Worm (Caenorhabditis elegans) whole organism, late embryonic: ENCODE measurements around the gene C33A12.19.

Source experiments
- F13H6.1 ChIP-seq: sonication (generic microtip); optimal IDR thresholded peaks from 2 replicates; lab custom pipeline; 2016; ENCODE audit warnings: missing genetic modification characterization, missing compliant biosample characterization
- ama-1 ChIP-seq: fragments of 150-350 bp; optimal IDR thresholded peaks from 2 replicates; lab custom pipeline; 2014
- ceh-34 ChIP-seq: sonication (generic microtip); optimal IDR thresholded peaks from 2 replicates; lab custom pipeline; 2016; ENCODE audit warnings: mild to moderate bottlenecking, missing genetic modification characterization, missing compliant biosample characterization
- fax-1 ChIP-seq: sonication (generic microtip); optimal IDR thresholded peaks from 2 replicates; lab custom pipeline; 2016; ENCODE audit warnings: missing genotype, missing genetic modification characterization, missing compliant biosample characterization
- nhr-11 ChIP-seq: fragments of 150-350 bp; optimal IDR thresholded peaks from 2 replicates; lab custom pipeline; 2014; ENCODE audit warnings: missing biosample characterization, missing genetic modification characterization
- pqm-1 ChIP-seq: sonication (generic microtip); optimal IDR thresholded peaks from 2 replicates; lab custom pipeline; 2016; ENCODE audit warnings: missing genetic modification characterization, missing compliant biosample characterization
- pros-1 ChIP-seq: fragments of 150-350 bp; optimal IDR thresholded peaks from 2 replicates; lab custom pipeline; 2014; ENCODE audit warnings: missing biosample characterization, missing genetic modification reagents, missing genetic modification characterization
- unc-86 ChIP-seq: sonication (generic microtip); optimal IDR thresholded peaks from 2 replicates; lab custom pipeline; 2016; ENCODE audit warnings: missing genetic modification characterization, missing compliant biosample characterization

DNA sequence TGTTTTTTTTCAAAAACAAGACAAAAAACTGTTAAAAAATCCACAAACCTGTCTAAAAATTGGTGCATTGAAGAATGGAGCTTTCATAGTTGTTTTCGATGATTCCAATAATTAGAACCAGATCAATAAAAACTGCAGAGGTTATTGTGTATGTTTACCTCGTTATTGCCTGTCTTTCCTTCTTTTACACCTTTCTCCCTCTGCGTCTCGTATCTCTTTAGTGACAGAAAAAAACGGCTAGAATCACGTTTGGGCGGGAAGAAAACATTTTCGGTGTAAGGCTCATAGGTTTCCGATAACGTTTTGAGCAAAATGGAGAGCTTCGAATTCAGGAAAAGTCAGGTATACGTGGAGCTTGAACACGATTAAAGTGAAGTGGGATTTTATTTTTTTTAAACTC is 8.2 kb upstream of the C33A12.19 start, which contains the start of gene ethe-1:
- TF ChIP-seq ama-1 (lab: Kevin White, UChicago) (no peak), fax-1 (no peak), pros-1 (tag; lab: Kevin White, UChicago) (no peak), ceh-34 (no peak), nhr-11 (tag; lab: Kevin White, UChicago) (no peak), pqm-1 (no peak), unc-86 (tag; lab: Kevin White, UChicago) (no peak), F13H6.1 (tag; lab: Kevin White, UChicago) (no peak)
